Fruit fly (Drosophila melanogaster) whole organism, adult: ENCODE data around the gene COX7B.

Source experiments
- CG7045 ChIP-seq: fragments of 200-800 bp; sonication (Bioruptor generic); optimal IDR thresholded peaks from 2 replicates; lab custom pipeline; 2017; ENCODE audit warnings: missing biosample characterization, mild to moderate bottlenecking, missing genetic modification characterization
- bab1 ChIP-seq: fragments of 200-800 bp; sonication (Bioruptor generic); optimal IDR thresholded peaks from 3 replicates; lab custom pipeline; 2019; ENCODE audit warnings: missing biosample characterization, mild to moderate bottlenecking, missing genetic modification characterization, moderate library complexity
- tj ChIP-seq: fragments of 200-800 bp; sonication (Bioruptor generic); optimal IDR thresholded peaks from 3 replicates; lab custom pipeline; 2017; ENCODE audit warnings: missing biosample characterization, mild to moderate bottlenecking, missing genetic modification characterization, moderate library complexity

DNA sequence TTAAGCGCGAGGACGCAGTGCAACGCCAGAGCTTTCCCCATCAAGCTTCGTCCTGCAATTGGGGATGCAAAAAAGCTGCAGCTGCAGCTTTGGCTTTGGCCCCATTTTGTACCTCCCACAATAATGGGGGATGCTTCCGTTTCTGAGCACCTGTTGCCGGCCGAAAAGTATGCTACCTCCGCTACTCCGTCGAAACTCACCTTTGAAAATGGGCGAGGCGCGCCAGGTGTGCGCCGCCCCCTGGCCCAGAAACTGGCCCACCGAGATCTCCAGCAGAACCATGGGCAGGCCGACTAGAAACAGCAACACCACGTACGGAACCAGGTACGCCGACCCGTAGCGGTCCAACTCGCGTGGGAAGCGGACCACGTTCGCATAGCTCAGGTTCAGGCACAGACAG is 23.9 kb upstream of the COX7B start:
- TF ChIP-seq bab1 (GFP tag; lab: Kevin White, UChicago) (no peak), tj (no peak), CG7045 (GFP tag; lab: Kevin White, UChicago) (no peak)
